Worm (Caenorhabditis elegans) whole organism, L1 larva: Measurements from ENCODE around the gene fbn-1.

Experiments
- alr-1 ChIP-seq: fragments of 200-800 bp; sonication (Bioruptor generic); optimal IDR thresholded peaks from 2 replicates; lab custom pipeline; 2018; ENCODE audit warnings: borderline replicate concordance, mild to moderate bottlenecking, missing genetic modification characterization, missing compliant biosample characterization
- aly-2 ChIP-seq: fragments of 150-350 bp; optimal IDR thresholded peaks from 2 replicates; lab custom pipeline; 2014; ENCODE audit warnings: missing biosample characterization, missing genetic modification characterization
- egl-27 ChIP-seq, 2 experiments: fragments of 150-350 bp in 1 of 2; sonication (generic microtip); optimal IDR thresholded peaks; 3 replicates each; lab custom pipeline; 2017 to 2018; ENCODE audit warnings: missing biosample characterization in 2 of 2, missing genetic modification characterization in 2 of 2, missing genetic modification reagents in 2 of 2
- elt-3 ChIP-seq, 6 experiments: fragments of 150-350 bp in 1 of 6; sonication (generic microtip); optimal IDR thresholded peaks; 2 replicates each; lab custom pipeline; 2017 to 2018; ENCODE audit warnings: missing biosample characterization in 6 of 6, missing genetic modification characterization in 6 of 6, inconsistent platforms in 1 of 6
- isw-1 ChIP-seq: fragments of 200-800 bp; sonication (Bioruptor generic); IDR thresholded peaks from 2 replicates; pipeline ENCODE4 v1.3.6; 2022; ENCODE audit warnings: missing genetic modification characterization, missing compliant biosample characterization
- lin-13 ChIP-seq: fragments of 150-350 bp; optimal IDR thresholded peaks from 2 replicates; lab custom pipeline; 2014; ENCODE audit warnings: missing biosample characterization, missing genetic modification reagents, missing genetic modification characterization
- sup-37 ChIP-seq: fragments of 200-800 bp; sonication (Bioruptor generic); optimal IDR thresholded peaks from 2 replicates; lab custom pipeline; 2018; ENCODE audit warnings: mild to moderate bottlenecking, missing genetic modification characterization, missing compliant biosample characterization
- unc-98 ChIP-seq: fragments of 200-800 bp; sonication (Bioruptor generic); IDR thresholded peaks from 2 replicates; pipeline ENCODE4 v1.3.6; 2022; ENCODE audit warnings: missing genetic modification characterization, missing compliant biosample characterization

DNA sequence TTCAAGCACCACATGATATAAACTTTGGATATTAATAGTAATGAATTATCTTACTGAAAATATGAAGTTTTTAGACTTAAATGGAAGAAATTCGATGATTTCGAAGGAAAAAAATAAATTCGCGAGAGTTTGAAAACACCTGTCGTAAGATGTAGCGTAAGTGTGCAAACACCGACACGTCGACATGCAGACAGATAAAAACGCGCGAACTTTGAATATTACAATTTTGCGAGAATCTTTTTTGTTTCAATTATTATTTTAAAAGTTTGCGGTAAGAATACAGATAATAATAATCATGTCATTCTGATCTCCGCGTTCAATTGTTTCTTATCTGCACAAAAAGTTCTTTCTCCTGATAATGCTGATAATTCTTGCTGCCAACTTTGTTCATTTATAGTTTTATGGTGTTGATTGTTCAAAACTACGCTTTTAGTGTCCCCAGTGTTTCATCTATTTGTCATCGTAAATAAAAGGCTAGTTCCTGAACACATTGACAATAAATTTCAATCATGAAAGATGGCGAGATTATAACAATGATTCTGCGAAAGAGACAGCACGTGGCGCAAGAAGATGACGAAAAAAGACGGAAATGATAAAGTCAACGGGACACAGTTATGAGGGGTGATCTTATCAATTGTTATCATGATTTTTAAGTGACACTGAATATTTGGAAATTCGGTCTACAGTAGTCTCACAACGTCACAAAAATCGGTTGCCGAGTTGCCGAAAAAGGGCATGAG, 18.9 kb downstream of the fbn-1 start:
- TF ChIP-seq unc-98 (no peak), lin-13 (GFP tag; lab: Kevin White, UChicago) (no peak), isw-1 (GFP tag; lab: Robert Waterston, UW) (no peak), elt-3 (tag; optimal IDR thresholded peaks at IDR 0.05; lab: Kevin White, UChicago) (peak in 5 of 6 experiments; percentile 40 to 83 (median 64)), aly-2 (tag; lab: Kevin White, UChicago) (no peak), egl-27 (tag; optimal IDR thresholded peaks at IDR 0.05; lab: Kevin White, UChicago) (no peak), sup-37 (GFP tag; lab: Kevin White, UChicago) (no peak), alr-1 (tag; lab: Kevin White, UChicago) (no peak)
